Worm (Caenorhabditis elegans) whole organism, L1 larva: ENCODE data around the gene cyp-25A3.

Experiments
- nhr-90 ChIP-seq: sonication (generic microtip); optimal IDR thresholded peaks from 2 replicates; lab custom pipeline; 2016; ENCODE audit warnings: mild to moderate bottlenecking, missing genetic modification characterization, missing compliant biosample characterization; ENCODE audit not compliant: poor library complexity
- rnt-1 ChIP-seq: sonication (generic microtip); optimal IDR thresholded peaks from 2 replicates; lab custom pipeline; 2016; ENCODE audit warnings: mild to moderate bottlenecking, missing genetic modification characterization, moderate library complexity, missing compliant biosample characterization

DNA sequence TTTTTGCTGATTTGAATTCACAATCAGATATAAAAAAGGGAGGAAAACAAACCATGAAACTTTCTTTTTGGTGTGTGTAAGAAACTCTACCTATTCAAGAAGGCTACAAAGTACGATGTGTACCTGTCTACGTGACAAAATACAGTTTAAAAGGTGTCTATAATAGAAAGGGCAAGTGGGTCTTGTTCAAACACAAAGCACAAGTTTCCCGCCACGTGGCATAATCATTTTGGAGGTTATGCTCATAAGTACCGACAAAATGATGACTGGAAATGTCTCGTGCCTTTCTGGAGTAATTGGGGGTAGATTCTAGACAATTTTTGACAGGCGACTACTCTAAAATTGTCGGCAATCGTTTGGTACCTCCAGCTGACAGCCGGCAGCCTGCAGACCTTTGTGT lies 35.4 kb upstream of the cyp-25A3 start:
- no peak for TF ChIP-seq rnt-1 (tag; lab: Kevin White, UChicago)
- no peak for TF ChIP-seq nhr-90 (tag; lab: Kevin White, UChicago)
